Fruit fly (Drosophila melanogaster): ENCODE data around the gene CG2818.

DNA sequence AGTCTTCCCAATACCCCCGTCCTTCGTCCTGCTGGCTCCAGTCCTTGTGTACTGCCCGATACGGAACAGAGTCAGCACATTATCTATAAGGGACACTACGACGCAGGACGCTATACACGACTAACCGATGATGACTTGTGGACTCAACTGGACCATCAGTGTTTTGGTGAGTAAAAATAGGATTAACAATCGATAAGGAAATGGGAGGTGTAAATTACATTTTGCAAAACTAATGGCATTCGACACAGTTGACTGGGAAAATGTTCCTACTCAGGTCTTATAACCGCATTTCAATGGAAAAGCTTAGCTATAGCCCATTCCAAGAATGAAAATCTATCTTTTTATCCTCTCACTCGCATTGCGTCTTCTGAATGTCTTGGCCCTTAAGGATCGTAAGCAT is 52.0 kb downstream of the CG2818 start, which contains the start of gene CG43703:
- TF ChIP-seq Dll (optimal IDR thresholded peaks at IDR 0.05) (no peak), pan (optimal IDR thresholded peaks at IDR 0.05) (no peak), psq (optimal IDR thresholded peaks at IDR 0.05) (no peak), usp (GFP tag; optimal IDR thresholded peaks at IDR 0.05) (no peak)
